Worm (Caenorhabditis elegans) whole organism, L4 larva: ENCODE data around the gene natc-2.

Experiments used
- ama-1 ChIP-seq: fragments of 150-350 bp; optimal IDR thresholded peaks from 2 replicates; lab custom pipeline; 2014; ENCODE audit warnings: inconsistent platforms, mixed read lengths
- fos-1 ChIP-seq: fragments of 150-350 bp; optimal IDR thresholded peaks from 2 replicates; lab custom pipeline; 2014; ENCODE audit warnings: missing biosample characterization, missing genetic modification characterization
- hmg-1.1 ChIP-seq: fragments of 200-800 bp; sonication (Bioruptor generic); IDR thresholded peaks from 2 replicates; pipeline ENCODE4 v1.3.6; 2022; ENCODE audit warnings: missing genetic modification reagents, missing genetic modification characterization, missing compliant biosample characterization
- lin-29 ChIP-seq: fragments of 200-800 bp; sonication (Bioruptor generic); IDR thresholded peaks from 2 replicates; pipeline ENCODE4 v1.3.6; 2022; ENCODE audit warnings: missing genetic modification reagents, missing genetic modification characterization, missing compliant biosample characterization
- nhr-28 ChIP-seq: fragments of 150-350 bp; optimal IDR thresholded peaks from 2 replicates; lab custom pipeline; 2014; ENCODE audit warnings: missing biosample characterization, missing genetic modification characterization

- TF ChIP-seq fos-1, result no peak
- no peak for TF ChIP-seq hmg-1.1 (GFP tag; lab: Robert Waterston, UW)
- no peak for TF ChIP-seq lin-29
- no peak for TF ChIP-seq nhr-28 (tag; lab: Kevin White, UChicago)
- TF ChIP-seq ama-1 (lab: Kevin White, UChicago), result no peak
Measured at ce11 chrV:5287273-5287672, 13.4 kb downstream of the natc-2 start, which contains the start of gene Y49G5A.1.
